Fruit fly (Drosophila melanogaster): ENCODE results near the gene Lar.
A peak's percentile ranks its signal among the peaks of the same experiment; 100 is the strongest.

Gene Lar

DNA sequence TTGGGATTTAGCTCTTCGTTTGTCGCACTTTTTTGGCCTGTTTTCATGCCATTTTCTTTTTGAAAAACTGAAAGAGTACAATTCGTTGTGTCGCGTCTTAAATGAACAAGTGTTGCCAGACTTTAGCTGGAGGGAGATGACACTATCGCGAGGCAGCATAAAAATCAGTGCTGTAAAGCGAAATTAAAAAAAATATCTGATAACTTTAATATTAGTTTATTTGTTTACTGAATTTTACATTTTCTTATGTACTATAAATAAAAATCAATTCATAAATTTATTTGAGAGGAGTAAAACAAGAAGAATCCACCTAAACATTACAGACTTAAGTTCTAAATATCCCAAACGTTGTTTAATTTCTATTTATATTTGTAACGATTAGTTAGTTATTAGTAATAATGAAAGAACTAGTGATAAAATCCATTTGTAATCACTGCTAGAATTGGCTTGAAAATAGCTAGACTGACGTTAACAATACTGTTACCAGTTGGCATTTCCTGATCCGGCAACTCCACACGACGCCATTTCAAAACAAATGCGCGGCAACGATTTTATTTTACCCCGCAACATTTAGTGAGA, 9.1 kb upstream of the Lar start, which contains the start of the genes spi and msb1l:
TSS of gene spi (minus strand) at position 129 of the 579 bp plus-strand sequence.
TSS of gene msb1l (plus strand) at position 515 of the 579 bp plus-strand sequence.
- TF ChIP-seq CG5204 (GFP tag; optimal IDR thresholded peaks at IDR 0.05) (no peak), Hr96 (GFP tag; optimal IDR thresholded peaks at IDR 0.05) (peak; percentile 45), CG12768 (GFP tag; optimal IDR thresholded peaks at IDR 0.05) (peak; percentile 13), CG7101 (tag; optimal IDR thresholded peaks at IDR 0.05) (peak; percentile 79), CG7045 (GFP tag; optimal IDR thresholded peaks at IDR 0.05) (peak; percentile 29), kay (GFP tag; ENCODE audit: borderline replicate concordance) (no peak), toe (GFP tag; optimal IDR thresholded peaks at IDR 0.05) (peak; percentile 60), CG1620 (GFP tag; optimal IDR thresholded peaks at IDR 0.05) (peak; percentile 37), cnc (optimal IDR thresholded peaks at IDR 0.05) (no peak), CG33017 (tag; optimal IDR thresholded peaks at IDR 0.05) (no peak), tj (GFP tag; optimal IDR thresholded peaks at IDR 0.05) (no peak), pad (GFP tag; optimal IDR thresholded peaks at IDR 0.05) (peak; percentile 33), Crg-1 (GFP tag; optimal IDR thresholded peaks at IDR 0.05) (peak; percentile 45), cic (GFP tag; optimal IDR thresholded peaks at IDR 0.05) (no peak), CG11617 (GFP tag; optimal IDR thresholded peaks at IDR 0.05) (peak; percentile 47), CG14711 (tag; optimal IDR thresholded peaks at IDR 0.05) (peak; percentile 61), ovo (GFP tag; optimal IDR thresholded peaks at IDR 0.05) (peak; percentile 43), Mnt (GFP tag; optimal IDR thresholded peaks at IDR 0.05) (no peak), bab1 (GFP tag; optimal IDR thresholded peaks at IDR 0.05) (peak; percentile 33), Clk (GFP tag; optimal IDR thresholded peaks at IDR 0.05) (peak; percentile 31)

- no peak for TF ChIP-seq CG1620 (GFP tag; optimal IDR thresholded peaks at IDR 0.05)
- no peak for TF ChIP-seq kay (GFP tag; ENCODE audit: borderline replicate concordance)
- TF ChIP-seq tj (GFP tag; optimal IDR thresholded peaks at IDR 0.05): peak; percentile 48
- no peak for TF ChIP-seq toe (GFP tag; optimal IDR thresholded peaks at IDR 0.05)
- TF ChIP-seq Mnt (GFP tag; optimal IDR thresholded peaks at IDR 0.05): no peak
- no peak for TF ChIP-seq Hr96 (GFP tag; optimal IDR thresholded peaks at IDR 0.05)
- TF ChIP-seq bab1 (GFP tag; optimal IDR thresholded peaks at IDR 0.05): peak; percentile 28
- no peak for TF ChIP-seq CG7101 (tag; optimal IDR thresholded peaks at IDR 0.05)
- TF ChIP-seq Crg-1 (GFP tag; optimal IDR thresholded peaks at IDR 0.05): no peak
- TF ChIP-seq CG11617 (GFP tag; optimal IDR thresholded peaks at IDR 0.05): no peak
- TF ChIP-seq CG5204 (GFP tag; optimal IDR thresholded peaks at IDR 0.05): no peak
These were observed 6.3 kb upstream of the Lar start, which contains the start of gene Pmvk for dm6 chr2L:19579995-19580578. Gene Pmvk, minus strand, starts transcription at chr2L:19580351.

DNA sequence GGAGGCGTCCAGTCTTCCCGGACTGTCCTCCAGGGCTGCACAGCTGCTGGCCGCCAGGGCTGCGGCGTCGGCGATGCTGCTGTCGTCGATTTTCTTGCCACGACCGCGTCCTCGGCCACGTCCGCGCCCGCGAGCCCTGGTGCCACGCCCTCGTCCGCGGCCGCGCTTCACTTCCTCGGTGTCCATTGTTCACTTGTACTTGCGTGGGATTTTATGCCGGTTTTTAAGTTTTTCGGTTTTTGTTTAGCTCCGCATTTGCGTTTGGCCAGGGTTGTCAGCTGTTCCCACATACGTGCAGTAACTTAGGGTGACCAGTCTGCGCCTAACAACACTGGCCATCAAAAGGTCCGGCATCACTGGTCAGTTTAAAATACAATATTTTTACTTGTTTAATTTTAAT, 4.2 kb upstream of the Lar start, which contains the start of gene Hakai:
TSS of gene Hakai (minus strand) at position 290 of the 400 bp plus-strand sequence.
- TF ChIP-seq CG11617 (GFP tag; optimal IDR thresholded peaks at IDR 0.05) (peak; percentile 48), pad (GFP tag; optimal IDR thresholded peaks at IDR 0.05) (peak; percentile 48), Crg-1 (GFP tag; optimal IDR thresholded peaks at IDR 0.05) (peak; percentile 37), Clk (GFP tag; optimal IDR thresholded peaks at IDR 0.05) (peak; percentile 27), Mnt (GFP tag; optimal IDR thresholded peaks at IDR 0.05) (peak; percentile 38), ovo (GFP tag; optimal IDR thresholded peaks at IDR 0.05) (no peak), Hr96 (GFP tag; optimal IDR thresholded peaks at IDR 0.05) (peak; percentile 78), CG14711 (tag; optimal IDR thresholded peaks at IDR 0.05) (peak; percentile 95), cnc (optimal IDR thresholded peaks at IDR 0.05) (no peak), tj (GFP tag; optimal IDR thresholded peaks at IDR 0.05) (peak; percentile 70), CG1620 (GFP tag; optimal IDR thresholded peaks at IDR 0.05) (peak; percentile 63), bab1 (GFP tag; optimal IDR thresholded peaks at IDR 0.05) (peak; percentile 60), CG12768 (GFP tag; optimal IDR thresholded peaks at IDR 0.05) (peak; percentile 65), cic (GFP tag; optimal IDR thresholded peaks at IDR 0.05) (peak; percentile 6), CG33017 (tag; optimal IDR thresholded peaks at IDR 0.05) (no peak), CG7045 (GFP tag; optimal IDR thresholded peaks at IDR 0.05) (peak; percentile 67), CG5204 (GFP tag; optimal IDR thresholded peaks at IDR 0.05) (no peak), CG7101 (tag; optimal IDR thresholded peaks at IDR 0.05) (peak; percentile 46), kay (GFP tag; ENCODE audit: borderline replicate concordance) (no peak), toe (GFP tag; optimal IDR thresholded peaks at IDR 0.05) (peak; percentile 74)

dm6 chr2L:19583926-19584392, 2.5 kb upstream of the Lar start, which contains the start of the genes PCNA2 and CG10366:
Gene PCNA2, minus strand, starts transcription at chr2L:19583990.
Gene CG10366, plus strand, starts transcription at chr2L:19584235.
- TF ChIP-seq pad (GFP tag; optimal IDR thresholded peaks at IDR 0.05): peak; percentile 40
- TF ChIP-seq Mnt (GFP tag; optimal IDR thresholded peaks at IDR 0.05): peak; percentile 55
- peak; percentile 70 for TF ChIP-seq CG7101 (tag; optimal IDR thresholded peaks at IDR 0.05)
- peak; percentile 72 for TF ChIP-seq CG14711 (tag; optimal IDR thresholded peaks at IDR 0.05)
- peak; percentile 61 for TF ChIP-seq ovo (GFP tag; optimal IDR thresholded peaks at IDR 0.05)
- peak; percentile 79 for TF ChIP-seq CG1620 (GFP tag; optimal IDR thresholded peaks at IDR 0.05)
- TF ChIP-seq Hr96 (GFP tag; optimal IDR thresholded peaks at IDR 0.05): peak; percentile 75
- peak; percentile 36 for TF ChIP-seq Crg-1 (GFP tag; optimal IDR thresholded peaks at IDR 0.05)
- TF ChIP-seq CG33017 (tag; optimal IDR thresholded peaks at IDR 0.05): peak; percentile 58
- peak; percentile 9 for TF ChIP-seq cic (GFP tag; optimal IDR thresholded peaks at IDR 0.05)
- TF ChIP-seq CG12768 (GFP tag; optimal IDR thresholded peaks at IDR 0.05): peak; percentile 49
- TF ChIP-seq bab1 (GFP tag; optimal IDR thresholded peaks at IDR 0.05): peak; percentile 78
- TF ChIP-seq toe (GFP tag; optimal IDR thresholded peaks at IDR 0.05): peak; percentile 79
- TF ChIP-seq tj (GFP tag; optimal IDR thresholded peaks at IDR 0.05): peak; percentile 71
- TF ChIP-seq CG7045 (GFP tag; optimal IDR thresholded peaks at IDR 0.05): peak; percentile 28
- TF ChIP-seq CG5204 (GFP tag; optimal IDR thresholded peaks at IDR 0.05): no peak
- TF ChIP-seq cnc (optimal IDR thresholded peaks at IDR 0.05): no peak
- no peak for TF ChIP-seq Clk (GFP tag; optimal IDR thresholded peaks at IDR 0.05)
- TF ChIP-seq CG11617 (GFP tag; optimal IDR thresholded peaks at IDR 0.05): peak; percentile 72
- TF ChIP-seq kay (GFP tag; ENCODE audit: borderline replicate concordance): no peak

dm6 chr2L:19587334-19587659, 874 bp downstream of the Lar start:
- peak; percentile 38 for TF ChIP-seq cic (GFP tag; optimal IDR thresholded peaks at IDR 0.05)
- no peak for TF ChIP-seq Hr96 (GFP tag; optimal IDR thresholded peaks at IDR 0.05)
- TF ChIP-seq tj (GFP tag; optimal IDR thresholded peaks at IDR 0.05): peak; percentile 14

Measured in whole organism, adult.